Worm (Caenorhabditis elegans) whole organism, L1 larva: ENCODE measurements around the gene col-140.

ENCODE experiments used
- ceh-82 ChIP-seq, 3 experiments: fragments of 150-350 bp in 1 of 3; sonication (generic microtip) in 2 of 3; optimal IDR thresholded peaks; 2 replicates each; lab custom pipeline; 2014 to 2017; ENCODE audit warnings: missing biosample characterization in 3 of 3, missing genetic modification characterization in 3 of 3
- dpl-1 ChIP-seq, 3 experiments: fragments of 150-350 bp in 2 of 3; sonication (generic microtip) in 1 of 3; optimal IDR thresholded peaks; 2 replicates each; lab custom pipeline; 2014 to 2017; ENCODE audit warnings: missing biosample characterization in 3 of 3, missing genetic modification characterization in 3 of 3, missing genetic modification reagents in 3 of 3
- nhr-12 ChIP-seq: sonication (generic microtip); optimal IDR thresholded peaks from 2 replicates; lab custom pipeline; 2017; ENCODE audit warnings: missing biosample characterization, missing genetic modification characterization
- nhr-77 ChIP-seq: fragments of 150-350 bp; optimal IDR thresholded peaks from 2 replicates; lab custom pipeline; 2014; ENCODE audit warnings: missing biosample characterization, missing genetic modification characterization
- vab-15 ChIP-seq: sonication (generic microtip); optimal IDR thresholded peaks from 2 replicates; lab custom pipeline; 2017; ENCODE audit warnings: missing genotype, mild to moderate bottlenecking, missing genetic modification characterization, missing compliant biosample characterization

DNA sequence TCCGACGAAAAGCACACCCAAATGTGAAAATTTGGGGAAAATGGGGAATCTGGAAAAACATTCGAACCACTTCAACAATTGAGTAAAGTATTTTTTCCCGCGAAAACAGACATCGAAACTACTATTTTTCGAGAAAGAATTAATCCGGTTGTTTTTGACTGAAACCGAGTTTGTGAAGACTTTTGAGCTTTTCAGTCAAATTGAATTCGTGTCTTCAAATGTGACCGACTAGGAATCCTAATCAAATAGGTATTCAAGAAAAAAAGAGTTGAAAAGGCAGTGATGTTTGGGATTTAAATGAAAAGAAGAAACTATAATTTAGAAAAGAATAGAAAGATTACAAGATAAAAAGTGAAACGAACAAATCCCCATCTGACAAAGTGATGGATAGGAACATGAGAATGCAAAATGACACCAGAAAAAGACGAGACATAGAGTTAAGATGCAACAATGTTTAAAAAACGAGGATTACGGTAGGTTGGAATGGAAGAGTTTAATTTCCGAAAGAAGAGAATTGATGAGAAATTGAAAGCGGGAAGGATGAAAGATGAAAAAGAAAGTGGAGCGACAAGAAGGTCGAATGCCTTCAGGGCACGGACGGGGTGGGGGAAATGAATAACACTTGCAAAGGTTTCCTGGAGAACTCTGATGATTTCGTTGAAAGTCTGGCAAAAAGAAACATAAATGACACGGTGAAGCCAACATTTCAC, 26.0 kb upstream of the col-140 start, which contains the start of gene F26F12.8:
- TF ChIP-seq ceh-82 (tag; optimal IDR thresholded peaks at IDR 0.05; lab: Kevin White, UChicago) (no peak), dpl-1 (GFP tag; optimal IDR thresholded peaks at IDR 0.05; lab: Kevin White, UChicago) (no peak), nhr-77 (tag; lab: Kevin White, UChicago) (no peak), nhr-12 (tag; lab: Kevin White, UChicago) (no peak), vab-15 (tag; lab: Kevin White, UChicago) (no peak)
